Fruit fly (Drosophila melanogaster) whole organism, wandering third instar larva: Measurements from ENCODE around the gene CG17734.

Experiments used
- CG32264 ChIP-seq: fragments of 200-800 bp; sonication (Bioruptor generic); optimal IDR thresholded peaks from 2 replicates; lab custom pipeline; 2016; ENCODE audit warnings: missing biosample characterization, missing genetic modification characterization
- CG9705 ChIP-seq: fragments of 200-800 bp; sonication (Bioruptor generic); optimal IDR thresholded peaks from 2 replicates; lab custom pipeline; 2018; ENCODE audit warnings: missing biosample characterization, mild to moderate bottlenecking, missing genetic modification characterization
- CrebA ChIP-seq: fragments of 200-800 bp; sonication (Bioruptor generic); optimal IDR thresholded peaks from 2 replicates; lab custom pipeline; 2016; ENCODE audit warnings: missing biosample characterization, mild to moderate bottlenecking, missing genetic modification characterization, borderline replicate concordance
- Dfd ChIP-seq: fragments of >200 bp; optimal IDR thresholded peaks from 2 replicates; lab custom pipeline; 2017; ENCODE audit warnings: missing biosample characterization, missing genetic modification characterization
- Dif ChIP-seq: fragments of 200-275, 200-300 bp; sonication (Bioruptor generic); optimal IDR thresholded peaks from 2 replicates; lab custom pipeline; 2018; ENCODE audit warnings: missing biosample characterization, missing genetic modification characterization; ENCODE audit not compliant: partially characterized antibody
- GATAd ChIP-seq: sonication (Bioruptor generic); optimal IDR thresholded peaks from 2 replicates; lab custom pipeline; 2016; ENCODE audit warnings: missing biosample characterization, missing genetic modification characterization
- HLH106 ChIP-seq: fragments of 200-800 bp; optimal IDR thresholded peaks from 3 replicates; lab custom pipeline; 2019; ENCODE audit warnings: missing biosample characterization, mild to moderate bottlenecking, missing genetic modification characterization, moderate library complexity
- Hnf4 ChIP-seq: fragments of 200-800 bp; sonication (Bioruptor generic); optimal IDR thresholded peaks from 2 replicates; lab custom pipeline; 2016; ENCODE audit warnings: missing biosample characterization, mild to moderate bottlenecking, missing genetic modification characterization
- Hr78 ChIP-seq: fragments of >200 bp; optimal IDR thresholded peaks from 2 replicates; lab custom pipeline; 2017; ENCODE audit warnings: missing biosample characterization, missing genetic modification characterization
- Jra ChIP-seq: sonication (Bioruptor generic); optimal IDR thresholded peaks from 2 replicates; lab custom pipeline; 2016; ENCODE audit warnings: missing biosample characterization, missing genetic modification characterization
- Mio ChIP-seq: sonication (Bioruptor generic); optimal IDR thresholded peaks from 2 replicates; lab custom pipeline; 2016; ENCODE audit warnings: missing biosample characterization, missing genetic modification characterization
- Myc ChIP-seq: fragments of >200 bp; optimal IDR thresholded peaks from 2 replicates; lab custom pipeline; 2017
- N ChIP-seq: fragments of >200 bp; optimal IDR thresholded peaks from 2 replicates; lab custom pipeline; 2018; ENCODE audit warnings: missing biosample characterization, missing external identifiers, missing genetic modification characterization
- OdsH ChIP-seq: fragments of 200-800 bp; sonication (Bioruptor generic); optimal IDR thresholded peaks from 2 replicates; lab custom pipeline; 2016; ENCODE audit warnings: missing biosample characterization, mild to moderate bottlenecking, missing genetic modification characterization
- Rel ChIP-seq, 2 experiments: fragments of 200-800 bp; sonication (Bioruptor generic) in 1 of 2; optimal IDR thresholded peaks; 2 replicates in 1 of 2; 3 replicates in 1 of 2; lab custom pipeline; 2016 to 2019; ENCODE audit warnings: mild to moderate bottlenecking in 2 of 2, missing biosample characterization in 2 of 2, missing genetic modification characterization in 2 of 2, moderate library complexity in 1 of 2
- Sp1 ChIP-seq: fragments of 200-800 bp; sonication (Bioruptor generic); optimal IDR thresholded peaks from 3 replicates; lab custom pipeline; 2019; ENCODE audit warnings: missing biosample characterization, mild to moderate bottlenecking, missing genetic modification characterization, moderate library complexity
- Vsx2 ChIP-seq: fragments of 200-300, 225-300 bp; sonication (Bioruptor generic); optimal IDR thresholded peaks from 2 replicates; lab custom pipeline; 2018; ENCODE audit warnings: missing biosample characterization, missing genetic modification characterization; ENCODE audit not compliant: partially characterized antibody
- br ChIP-seq: fragments of 200-800 bp; sonication (Bioruptor generic); optimal IDR thresholded peaks from 2 replicates; lab custom pipeline; 2016; ENCODE audit warnings: missing biosample characterization, missing genetic modification characterization
- brk ChIP-seq: fragments of 200-800 bp; sonication (Bioruptor generic); optimal IDR thresholded peaks from 2 replicates; lab custom pipeline; 2016; ENCODE audit warnings: missing biosample characterization, mild to moderate bottlenecking, missing genetic modification characterization
- dl ChIP-seq, 2 experiments: fragments of 175-275, 200-275 bp in 1 of 2; fragments of 200-275 bp in 1 of 2; sonication (Bioruptor generic); optimal IDR thresholded peaks; lab custom pipeline; 2018; ENCODE audit warnings: mild to moderate bottlenecking in 2 of 2, missing biosample characterization in 2 of 2, missing genetic modification characterization in 2 of 2, moderate library complexity in 2 of 2; ENCODE audit not compliant: partially characterized antibody in 2 of 2, insufficient read depth in 1 of 2
- dmrt93B ChIP-seq: fragments of 200-800 bp; sonication (Bioruptor generic); optimal IDR thresholded peaks from 2 replicates; lab custom pipeline; 2018; ENCODE audit warnings: missing biosample characterization, mild to moderate bottlenecking, missing genetic modification characterization
- dsf ChIP-seq: sonication (Bioruptor generic); optimal IDR thresholded peaks from 2 replicates; lab custom pipeline; 2016; ENCODE audit warnings: missing biosample characterization, missing genetic modification characterization, borderline replicate concordance
- ey ChIP-seq: fragments of 200-800 bp; sonication (Bioruptor generic); optimal IDR thresholded peaks from 2 replicates; lab custom pipeline; 2016; ENCODE audit warnings: missing biosample characterization, missing genetic modification characterization
- foxo ChIP-seq, 2 experiments: fragments of 200-800 bp; sonication (Bioruptor generic); optimal IDR thresholded peaks; 2 replicates in 1 of 2; 3 replicates in 1 of 2; lab custom pipeline; 2016 to 2017; ENCODE audit warnings: missing biosample characterization in 2 of 2, missing genetic modification characterization in 2 of 2
- fru ChIP-seq: fragments of 200-800 bp; sonication (Bioruptor generic); optimal IDR thresholded peaks from 3 replicates; lab custom pipeline; 2016; ENCODE audit warnings: missing biosample characterization, mild to moderate bottlenecking, missing genetic modification characterization
- h ChIP-seq: fragments of 200-800 bp; sonication (Bioruptor generic); optimal IDR thresholded peaks from 3 replicates; lab custom pipeline; 2016; ENCODE audit warnings: missing biosample characterization, mild to moderate bottlenecking, missing genetic modification characterization
- lola ChIP-seq: fragments of >200 bp; optimal IDR thresholded peaks from 2 replicates; lab custom pipeline; 2017; ENCODE audit warnings: missing biosample characterization, missing genetic modification characterization
- pan ChIP-seq: fragments of >200 bp; optimal IDR thresholded peaks from 2 replicates; lab custom pipeline; 2017
- psq ChIP-seq: fragments of 200-800 bp; sonication (Bioruptor generic); optimal IDR thresholded peaks from 3 replicates; lab custom pipeline; 2017; ENCODE audit warnings: missing biosample characterization, mild to moderate bottlenecking, missing genetic modification characterization, moderate library complexity
- rgr ChIP-seq: fragments of 200-800 bp; sonication (Bioruptor generic); optimal IDR thresholded peaks from 3 replicates; lab custom pipeline; 2016; ENCODE audit warnings: missing biosample characterization, mild to moderate bottlenecking, missing genetic modification characterization
- sage ChIP-seq: fragments of 200-800 bp; sonication (Bioruptor generic); optimal IDR thresholded peaks from 2 replicates; lab custom pipeline; 2016; ENCODE audit warnings: missing biosample characterization, mild to moderate bottlenecking, missing genetic modification characterization
- sv ChIP-seq: fragments of 200-800 bp; sonication (Bioruptor generic); optimal IDR thresholded peaks from 3 replicates; lab custom pipeline; 2016; ENCODE audit warnings: missing biosample characterization, missing genetic modification characterization
- tai ChIP-seq: sonication (Bioruptor generic); optimal IDR thresholded peaks from 2 replicates; lab custom pipeline; 2016; ENCODE audit warnings: missing biosample characterization, missing genetic modification characterization
- usp ChIP-seq: fragments of >200 bp; optimal IDR thresholded peaks from 2 replicates; lab custom pipeline; 2017; ENCODE audit warnings: missing biosample characterization, missing genetic modification characterization
- woc ChIP-seq: sonication (Bioruptor generic); optimal IDR thresholded peaks from 2 replicates; lab custom pipeline; 2016; ENCODE audit warnings: missing biosample characterization, mild to moderate bottlenecking, missing genetic modification characterization

Gene CG17734

dm6 chr3R:11225220-11225619 is 18.6 kb downstream of the CG17734 start, which contains the start of gene scpr-C:
TSS of gene scpr-C (plus strand) at chr3R:11225520.
- no peak for TF ChIP-seq Myc
- no peak for TF ChIP-seq brk (GFP tag; lab: Kevin White, UChicago)
- TF ChIP-seq Sp1 (GFP tag; lab: Kevin White, UChicago): no peak
- no peak for TF ChIP-seq Hr78 (GFP tag; lab: Kevin White, UChicago)
- no peak for TF ChIP-seq Dif (GFP tag; lab: Kevin White, UChicago)
- no peak for TF ChIP-seq Jra (GFP tag; lab: Kevin White, UChicago)
- TF ChIP-seq sv: no peak
- no peak for TF ChIP-seq tai (GFP tag; lab: Kevin White, UChicago)
- TF ChIP-seq woc (GFP tag; lab: Kevin White, UChicago): no peak
- TF ChIP-seq br (GFP tag; lab: Kevin White, UChicago): no peak
- TF ChIP-seq N: no peak
- no peak for TF ChIP-seq CG32264 (GFP tag; lab: Kevin White, UChicago)
- TF ChIP-seq Rel (GFP tag; optimal IDR thresholded peaks at IDR 0.05; lab: Kevin White, UChicago): no peak
- no peak for TF ChIP-seq Rel (tag; optimal IDR thresholded peaks at IDR 0.05; lab: Kevin White, UChicago)
- TF ChIP-seq CG9705 (GFP tag; lab: Kevin White, UChicago): no peak

dm6 chr3R:11224478-11224877 is 19.3 kb downstream of the CG17734 start:
- TF ChIP-seq rgr (GFP tag; lab: Kevin White, UChicago) (no peak), dl (GFP tag; optimal IDR thresholded peaks at IDR 0.05; lab: Kevin White, UChicago; ENCODE audit: insufficient read depth in 1 of 2, partially characterized antibody in 2 of 2) (no peak), Jra (GFP tag; lab: Kevin White, UChicago) (no peak), Dfd (GFP tag; lab: Kevin White, UChicago) (no peak), brk (GFP tag; lab: Kevin White, UChicago) (no peak), Rel (GFP tag; optimal IDR thresholded peaks at IDR 0.05; lab: Kevin White, UChicago) (no peak), Rel (tag; optimal IDR thresholded peaks at IDR 0.05; lab: Kevin White, UChicago) (no peak), dmrt93B (GFP tag; lab: Kevin White, UChicago) (no peak), ey (GFP tag; lab: Kevin White, UChicago) (no peak), pan (lab: Kevin White, UChicago) (no peak), dsf (GFP tag; lab: Kevin White, UChicago) (no peak), Hnf4 (GFP tag; lab: Kevin White, UChicago) (no peak)

- TF ChIP-seq foxo (GFP tag; optimal IDR thresholded peaks at IDR 0.05; lab: Kevin White, UChicago) (no peak), Hnf4 (GFP tag; lab: Kevin White, UChicago) (no peak), lola (GFP tag; lab: Kevin White, UChicago) (no peak), dl (GFP tag; optimal IDR thresholded peaks at IDR 0.05; lab: Kevin White, UChicago; ENCODE audit: insufficient read depth in 1 of 2, partially characterized antibody in 2 of 2) (no peak), N (no peak), Mio (GFP tag; lab: Kevin White, UChicago) (no peak), dmrt93B (GFP tag; lab: Kevin White, UChicago) (no peak), brk (GFP tag; lab: Kevin White, UChicago) (no peak), usp (GFP tag; lab: Kevin White, UChicago) (no peak), Vsx2 (GFP tag; lab: Kevin White, UChicago) (no peak), fru (GFP tag; lab: Kevin White, UChicago) (no peak), pan (lab: Kevin White, UChicago) (no peak), Dif (GFP tag; lab: Kevin White, UChicago) (no peak), rgr (GFP tag; lab: Kevin White, UChicago) (no peak), Hr78 (GFP tag; lab: Kevin White, UChicago) (no peak), ey (GFP tag; lab: Kevin White, UChicago) (no peak), tai (GFP tag; lab: Kevin White, UChicago) (no peak)
Measured at dm6 chr3R:11222587-11222986, 21.2 kb downstream of the CG17734 start.

- no peak for TF ChIP-seq usp (GFP tag; lab: Kevin White, UChicago)
- peak; percentile 88 for TF ChIP-seq Sp1 (GFP tag; lab: Kevin White, UChicago)
- TF ChIP-seq Myc: peak; percentile 43
- peak; percentile 63 for TF ChIP-seq sv
- no peak for TF ChIP-seq Mio (GFP tag; lab: Kevin White, UChicago)
- TF ChIP-seq ey (GFP tag; lab: Kevin White, UChicago): peak; percentile 12
- no peak for TF ChIP-seq tai (GFP tag; lab: Kevin White, UChicago)
- TF ChIP-seq Vsx2 (GFP tag; lab: Kevin White, UChicago): no peak
- peak; percentile 45 for TF ChIP-seq dsf (GFP tag; lab: Kevin White, UChicago)
- no peak for TF ChIP-seq Rel (GFP tag; optimal IDR thresholded peaks at IDR 0.05; lab: Kevin White, UChicago)
- TF ChIP-seq Rel (tag; optimal IDR thresholded peaks at IDR 0.05; lab: Kevin White, UChicago): peak; percentile 74
- TF ChIP-seq fru (GFP tag; lab: Kevin White, UChicago): peak; percentile 75
- peak; percentile 87 for TF ChIP-seq rgr (GFP tag; lab: Kevin White, UChicago)
- TF ChIP-seq Dif (GFP tag; lab: Kevin White, UChicago): peak; percentile 60
- TF ChIP-seq CrebA: no peak
- no peak for TF ChIP-seq lola (GFP tag; lab: Kevin White, UChicago)
- peak in 1 of 2 experiments; percentile 61 for TF ChIP-seq foxo (GFP tag; optimal IDR thresholded peaks at IDR 0.05; lab: Kevin White, UChicago)
- TF ChIP-seq sage (GFP tag; lab: Kevin White, UChicago): no peak
- peak; percentile 35 for TF ChIP-seq dmrt93B (GFP tag; lab: Kevin White, UChicago)
- peak; percentile 46 for TF ChIP-seq psq (GFP tag; lab: Kevin White, UChicago)
- peak; percentile 71 for TF ChIP-seq Jra (GFP tag; lab: Kevin White, UChicago)
- no peak for TF ChIP-seq brk (GFP tag; lab: Kevin White, UChicago)
- peak; percentile 84 for TF ChIP-seq h (GFP tag; lab: Kevin White, UChicago)
- TF ChIP-seq Dfd (GFP tag; lab: Kevin White, UChicago): no peak
- TF ChIP-seq dl (GFP tag; optimal IDR thresholded peaks at IDR 0.05; lab: Kevin White, UChicago; ENCODE audit: insufficient read depth in 1 of 2, partially characterized antibody in 2 of 2): no peak
- no peak for TF ChIP-seq GATAd (GFP tag; lab: Kevin White, UChicago)
- TF ChIP-seq HLH106 (tag; lab: Kevin White, UChicago): peak; percentile 67
- TF ChIP-seq OdsH (GFP tag; lab: Kevin White, UChicago): peak; percentile 69
Measured at dm6 chr3R:11221437-11222230, 22.2 kb downstream of the CG17734 start, which contains the start of the genes CG6693 and RpL3. TSS of gene CG6693 (minus strand) at chr3R:11221639. TSS of gene RpL3 (plus strand) at chr3R:11221894.
